Worm (Caenorhabditis elegans) whole organism, L1 larva: ENCODE data around the gene nhr-1.

ENCODE experiments used
- C16A3.4 ChIP-seq: fragments of 150-350 bp; optimal IDR thresholded peaks from 2 replicates; lab custom pipeline; 2014; ENCODE audit warnings: missing biosample characterization, missing genetic modification characterization
- Y116A8C.19 ChIP-seq: sonication (generic microtip); optimal IDR thresholded peaks from 2 replicates; lab custom pipeline; 2016; ENCODE audit warnings: missing compliant biosample characterization, missing genetic modification characterization, borderline replicate concordance
- aha-1 ChIP-seq: fragments of 150-350 bp; optimal IDR thresholded peaks from 2 replicates; lab custom pipeline; 2014; ENCODE audit warnings: missing biosample characterization, missing genetic modification characterization
- alr-1 ChIP-seq: fragments of 200-800 bp; sonication (Bioruptor generic); optimal IDR thresholded peaks from 2 replicates; lab custom pipeline; 2018; ENCODE audit warnings: borderline replicate concordance, mild to moderate bottlenecking, missing genetic modification characterization, missing compliant biosample characterization
- ceh-8 ChIP-seq: fragments of 200-800 bp; sonication (Bioruptor generic); optimal IDR thresholded peaks from 2 replicates; lab custom pipeline; 2018; ENCODE audit warnings: mild to moderate bottlenecking, missing genetic modification characterization, moderate library complexity, missing compliant biosample characterization
- ceh-82 ChIP-seq, 3 experiments: fragments of 150-350 bp in 1 of 3; sonication (generic microtip) in 2 of 3; optimal IDR thresholded peaks; 2 replicates each; lab custom pipeline; 2014 to 2017; ENCODE audit warnings: missing biosample characterization in 3 of 3, missing genetic modification characterization in 3 of 3
- ceh-88 ChIP-seq: fragments of 200-800 bp; sonication (Bioruptor generic); IDR thresholded peaks from 2 replicates; pipeline ENCODE4 v1.3.6; 2022; ENCODE audit warnings: missing genetic modification characterization, missing compliant biosample characterization
- ceh-90 ChIP-seq: sonication (generic microtip); optimal IDR thresholded peaks from 2 replicates; lab custom pipeline; 2016; ENCODE audit warnings: missing genetic modification characterization, missing compliant biosample characterization
- dpl-1 ChIP-seq, 3 experiments: fragments of 150-350 bp in 2 of 3; sonication (generic microtip) in 1 of 3; optimal IDR thresholded peaks; 2 replicates each; lab custom pipeline; 2014 to 2017; ENCODE audit warnings: missing biosample characterization in 3 of 3, missing genetic modification characterization in 3 of 3, missing genetic modification reagents in 3 of 3
- dsc-1 ChIP-seq: sonication (generic microtip); optimal IDR thresholded peaks from 2 replicates; lab custom pipeline; 2016; ENCODE audit warnings: mild to moderate bottlenecking, missing genetic modification characterization, missing compliant biosample characterization
- efl-1 ChIP-seq, 4 experiments: fragments of 150-350 bp; optimal IDR thresholded peaks in 3 of 4; peaks in 1 of 4; 1 replicate in 1 of 4; 2 replicates in 3 of 4; lab custom pipeline; 2014; ENCODE audit warnings: missing biosample characterization in 2 of 4, missing genetic modification characterization in 2 of 4, missing genetic modification reagents in 2 of 4
- efl-3 ChIP-seq: fragments of 200-800 bp; sonication (Bioruptor generic); optimal IDR thresholded peaks from 2 replicates; lab custom pipeline; 2018; ENCODE audit warnings: mild to moderate bottlenecking, missing genetic modification characterization, missing compliant biosample characterization
- egl-13 ChIP-seq: sonication (generic microtip); optimal IDR thresholded peaks from 2 replicates; lab custom pipeline; 2016; ENCODE audit warnings: missing genotype, missing genetic modification reagents, missing genetic modification characterization, missing compliant biosample characterization
- egl-27 ChIP-seq, 2 experiments: fragments of 150-350 bp in 1 of 2; sonication (generic microtip); optimal IDR thresholded peaks; 3 replicates each; lab custom pipeline; 2017 to 2018; ENCODE audit warnings: missing biosample characterization in 2 of 2, missing genetic modification characterization in 2 of 2, missing genetic modification reagents in 2 of 2
- elt-3 ChIP-seq, 6 experiments: fragments of 150-350 bp in 1 of 6; sonication (generic microtip); optimal IDR thresholded peaks; 2 replicates each; lab custom pipeline; 2017 to 2018; ENCODE audit warnings: missing biosample characterization in 6 of 6, missing genetic modification characterization in 6 of 6, inconsistent platforms in 1 of 6
- ets-5 ChIP-seq: fragments of 200-800 bp; sonication (Bioruptor generic); IDR thresholded peaks from 2 replicates; pipeline ENCODE4 v1.3.6; 2022; ENCODE audit warnings: missing genetic modification characterization, missing compliant biosample characterization
- fkh-10 ChIP-seq: sonication (generic microtip); optimal IDR thresholded peaks from 2 replicates; lab custom pipeline; 2017; ENCODE audit warnings: missing biosample characterization, missing genetic modification reagents, missing genetic modification characterization
- fos-1 ChIP-seq: fragments of 150-350 bp; optimal IDR thresholded peaks from 2 replicates; lab custom pipeline; 2014; ENCODE audit warnings: missing biosample characterization, missing genetic modification characterization
- grh-1 ChIP-seq: fragments of 200-800 bp; sonication (Bioruptor generic); IDR thresholded peaks from 2 replicates; pipeline ENCODE4 v1.3.6; 2022; ENCODE audit warnings: missing genetic modification reagents, missing genetic modification characterization, missing compliant biosample characterization
- irx-1 ChIP-seq: sonication (generic microtip); optimal IDR thresholded peaks from 2 replicates; lab custom pipeline; 2016; ENCODE audit warnings: missing genetic modification characterization, missing compliant biosample characterization
- isw-1 ChIP-seq: fragments of 200-800 bp; sonication (Bioruptor generic); IDR thresholded peaks from 2 replicates; pipeline ENCODE4 v1.3.6; 2022; ENCODE audit warnings: missing genetic modification characterization, missing compliant biosample characterization
- jun-1 ChIP-seq: fragments of 150-350 bp; optimal IDR thresholded peaks from 2 replicates; lab custom pipeline; 2014; ENCODE audit warnings: missing biosample characterization, missing genetic modification reagents, missing genetic modification characterization
- lin-13 ChIP-seq: fragments of 150-350 bp; optimal IDR thresholded peaks from 2 replicates; lab custom pipeline; 2014; ENCODE audit warnings: missing biosample characterization, missing genetic modification reagents, missing genetic modification characterization
- lin-35 ChIP-seq, 2 experiments: fragments of 150-350 bp; optimal IDR thresholded peaks; 2 replicates each; lab custom pipeline; 2014; ENCODE audit warnings: missing biosample characterization in 2 of 2, missing genetic modification characterization in 2 of 2, missing genetic modification reagents in 2 of 2
- lin-39 ChIP-seq: fragments of 150-350 bp; optimal IDR thresholded peaks from 2 replicates; lab custom pipeline; 2014; ENCODE audit warnings: missing biosample characterization, missing genetic modification reagents, missing genetic modification characterization
- lsy-2 ChIP-seq, 2 experiments: fragments of 150-350 bp; optimal IDR thresholded peaks; 2 replicates each; lab custom pipeline; 2014; ENCODE audit warnings: missing biosample characterization in 2 of 2, missing genetic modification characterization in 2 of 2
- mab-9 ChIP-seq: fragments of 200-800 bp; sonication (Bioruptor generic); IDR thresholded peaks from 2 replicates; pipeline ENCODE4 v1.3.6; 2022; ENCODE audit warnings: missing genetic modification reagents, missing genetic modification characterization, missing compliant biosample characterization
- mep-1 ChIP-seq: fragments of 150-350 bp; optimal IDR thresholded peaks from 2 replicates; lab custom pipeline; 2014; ENCODE audit warnings: missing biosample characterization, missing genetic modification characterization
- nhr-19 ChIP-seq: fragments of 200-800 bp; sonication (Bioruptor generic); conservative IDR thresholded peaks from 2 replicates; pipeline ENCODE4 v1.3.6; 2022; ENCODE audit warnings: missing genetic modification characterization, missing compliant biosample characterization
- nhr-20 ChIP-seq: sonication (generic microtip); optimal IDR thresholded peaks from 2 replicates; lab custom pipeline; 2016; ENCODE audit warnings: mild to moderate bottlenecking, missing genetic modification characterization, missing compliant biosample characterization
- nhr-47 ChIP-seq: sonication (generic microtip); optimal IDR thresholded peaks from 2 replicates; lab custom pipeline; 2016; ENCODE audit warnings: mild to moderate bottlenecking, missing genetic modification characterization, moderate library complexity, missing compliant biosample characterization
- nhr-71 ChIP-seq: sonication (generic microtip); optimal IDR thresholded peaks from 2 replicates; lab custom pipeline; 2016; ENCODE audit warnings: mild to moderate bottlenecking, missing genetic modification characterization, moderate library complexity, missing compliant biosample characterization
- nhr-76 ChIP-seq: sonication (generic microtip); optimal IDR thresholded peaks from 2 replicates; lab custom pipeline; 2017; ENCODE audit warnings: missing biosample characterization, missing genetic modification characterization
- nhr-77 ChIP-seq: fragments of 150-350 bp; optimal IDR thresholded peaks from 2 replicates; lab custom pipeline; 2014; ENCODE audit warnings: missing biosample characterization, missing genetic modification characterization
- nhr-84 ChIP-seq: sonication (generic microtip); optimal IDR thresholded peaks from 2 replicates; lab custom pipeline; 2017; ENCODE audit warnings: missing biosample characterization, missing genetic modification characterization
- nhr-85 ChIP-seq: sonication (generic microtip); peaks from one replicate; lab custom pipeline; 2016; ENCODE audit warnings: missing genetic modification characterization, inconsistent platforms, missing compliant biosample characterization
- nhr-90 ChIP-seq: sonication (generic microtip); optimal IDR thresholded peaks from 2 replicates; lab custom pipeline; 2016; ENCODE audit warnings: mild to moderate bottlenecking, missing genetic modification characterization, missing compliant biosample characterization; ENCODE audit not compliant: poor library complexity
- pqm-1 ChIP-seq: sonication (generic microtip); optimal IDR thresholded peaks from 3 replicates; lab custom pipeline; 2017; ENCODE audit warnings: missing biosample characterization, missing genetic modification characterization
- rnt-1 ChIP-seq: sonication (generic microtip); optimal IDR thresholded peaks from 2 replicates; lab custom pipeline; 2016; ENCODE audit warnings: mild to moderate bottlenecking, missing genetic modification characterization, moderate library complexity, missing compliant biosample characterization
- skn-1 ChIP-seq: fragments of 150-350 bp; optimal IDR thresholded peaks from 2 replicates; lab custom pipeline; 2014; ENCODE audit warnings: missing biosample characterization, missing genetic modification characterization
- sox-4 ChIP-seq: sonication (generic microtip); optimal IDR thresholded peaks from 2 replicates; lab custom pipeline; 2016; ENCODE audit warnings: missing genetic modification characterization, missing compliant biosample characterization
- sptf-1 ChIP-seq: fragments of 150-350 bp; optimal IDR thresholded peaks from 2 replicates; lab custom pipeline; 2014; ENCODE audit warnings: missing biosample characterization, missing genetic modification characterization
- swsn-7 ChIP-seq: sonication (generic microtip); optimal IDR thresholded peaks from 2 replicates; lab custom pipeline; 2016; ENCODE audit warnings: missing genetic modification characterization, missing compliant biosample characterization
- tbx-2 ChIP-seq: sonication (generic microtip); optimal IDR thresholded peaks from 2 replicates; lab custom pipeline; 2016; ENCODE audit warnings: missing genetic modification characterization, missing compliant biosample characterization
- unc-30 ChIP-seq: sonication (generic microtip); optimal IDR thresholded peaks from 2 replicates; lab custom pipeline; 2017; ENCODE audit warnings: missing biosample characterization, missing genetic modification characterization
- unc-86 ChIP-seq: sonication (generic microtip); optimal IDR thresholded peaks from 2 replicates; lab custom pipeline; 2016; ENCODE audit warnings: missing genetic modification characterization, missing compliant biosample characterization
- zag-1 ChIP-seq: fragments of 150-350 bp; optimal IDR thresholded peaks from 2 replicates; lab custom pipeline; 2014; ENCODE audit warnings: missing biosample characterization, missing genetic modification characterization
- zip-4 ChIP-seq: fragments of 200-800 bp; sonication (Bioruptor generic); optimal IDR thresholded peaks from 2 replicates; lab custom pipeline; 2018; ENCODE audit warnings: mild to moderate bottlenecking, missing genetic modification characterization, moderate library complexity, missing compliant biosample characterization
- ztf-11 ChIP-seq, 2 experiments: sonication (generic microtip); optimal IDR thresholded peaks; 2 replicates each; lab custom pipeline; 2016 to 2017; ENCODE audit warnings: missing genetic modification characterization in 2 of 2, missing biosample characterization in 1 of 2, missing compliant biosample characterization in 1 of 2

nhr-1 gene

DNA sequence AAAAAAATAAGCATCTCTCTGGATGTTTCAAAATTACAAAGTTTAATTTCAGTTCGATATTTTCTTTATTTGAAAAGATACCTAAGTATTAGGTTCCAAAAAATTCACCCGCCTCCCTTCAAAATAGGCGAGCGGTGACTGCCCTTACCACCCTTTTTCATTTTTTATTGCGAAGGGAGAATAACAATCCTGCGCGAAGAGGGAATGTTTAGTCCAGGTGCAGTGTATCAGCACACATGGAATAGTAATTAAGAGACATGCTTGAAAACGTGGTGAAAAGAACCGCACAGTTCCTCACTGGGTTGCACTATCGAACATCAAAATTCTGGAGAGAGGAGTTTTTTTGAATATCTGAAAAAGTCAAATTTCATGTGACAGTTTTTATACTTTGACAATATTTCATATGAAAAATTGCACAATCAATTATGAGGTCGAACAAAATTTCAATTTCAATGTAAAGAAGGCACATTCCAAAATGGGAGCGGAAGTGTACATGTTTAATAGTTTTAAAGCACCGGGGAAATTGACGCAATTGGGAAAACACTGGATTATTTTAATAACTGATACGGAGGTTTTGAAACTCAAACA, 30.6 kb downstream of the nhr-1 start (continued):
- peak in 1 of 6 experiments; percentile 56 for TF ChIP-seq elt-3 (tag; optimal IDR thresholded peaks at IDR 0.05; lab: Kevin White, UChicago)

ce11 chrX:17545498-17545897, 31.6 kb downstream of the nhr-1 start:
- TF ChIP-seq nhr-76 (no peak), nhr-84 (tag; lab: Kevin White, UChicago) (no peak), egl-13 (tag; lab: Kevin White, UChicago) (no peak), zag-1 (no peak), alr-1 (tag; lab: Kevin White, UChicago) (no peak), efl-3 (no peak), sptf-1 (no peak), ceh-88 (peak; percentile 37; the same call in 1 of the 2 replicates), fos-1 (tag; lab: Kevin White, UChicago) (no peak), lsy-2 (tag; optimal IDR thresholded peaks at IDR 0.05; lab: Kevin White, UChicago) (peak in 1 of 2 experiments; percentile 39), egl-27 (tag; optimal IDR thresholded peaks at IDR 0.05; lab: Kevin White, UChicago) (no peak), skn-1 (tag; lab: Kevin White, UChicago) (peak; percentile 17), zip-4 (GFP tag; lab: Kevin White, UChicago) (peak; percentile 29), elt-3 (tag; optimal IDR thresholded peaks at IDR 0.05; lab: Kevin White, UChicago) (no peak), pqm-1 (tag; lab: Kevin White, UChicago) (no peak), sox-4 (tag; lab: Kevin White, UChicago) (peak; percentile 60), irx-1 (tag; lab: Kevin White, UChicago) (peak; percentile 34), mab-9 (GFP tag; lab: Robert Waterston, UW) (peak; percentile 54; the same call in 1 of the 2 replicates), nhr-47 (tag; lab: Kevin White, UChicago) (peak; percentile 85), ets-5 (GFP tag; lab: Robert Waterston, UW) (no peak), lin-39 (tag; lab: Kevin White, UChicago) (no peak), isw-1 (GFP tag; lab: Robert Waterston, UW) (peak; percentile 31), C16A3.4 (tag; lab: Kevin White, UChicago) (peak; percentile 24), ceh-82 (tag; optimal IDR thresholded peaks at IDR 0.05; lab: Kevin White, UChicago) (peak in 2 of 3 experiments; percentile 25 to 37), nhr-77 (tag; lab: Kevin White, UChicago) (peak; percentile 49), dpl-1 (GFP tag; optimal IDR thresholded peaks at IDR 0.05; lab: Kevin White, UChicago) (no peak), aha-1 (tag; lab: Kevin White, UChicago) (no peak), lin-13 (GFP tag; lab: Kevin White, UChicago) (no peak), ceh-8 (GFP tag; lab: Kevin White, UChicago) (peak; percentile 51), lin-35 (GFP tag; optimal IDR thresholded peaks at IDR 0.05; lab: Kevin White, UChicago) (peak in 1 of 2 experiments; percentile 42), Y116A8C.19 (tag; lab: Kevin White, UChicago) (no peak), fkh-10 (GFP tag; lab: Kevin White, UChicago) (peak; percentile 19), unc-86 (tag; lab: Kevin White, UChicago) (peak; percentile 29), ztf-11 (tag; optimal IDR thresholded peaks at IDR 0.05; lab: Kevin White, UChicago) (peak in 1 of 2 experiments; percentile 29), nhr-85 (peak; percentile 77), ceh-90 (tag; lab: Kevin White, UChicago) (no peak), grh-1 (GFP tag; lab: Robert Waterston, UW) (peak; percentile 47; the same call in 1 of the 2 replicates), nhr-20 (tag; lab: Kevin White, UChicago) (peak; percentile 58), jun-1 (tag; lab: Kevin White, UChicago) (no peak), nhr-90 (tag; lab: Kevin White, UChicago) (peak; percentile 71), efl-1 (optimal IDR thresholded peaks at IDR 0.05; lab: Kevin White, UChicago) (peak; percentile 25 to 38), efl-1 (GFP tag; optimal IDR thresholded peaks at IDR 0.05 in 1 of 2; lab: Kevin White, UChicago) (no peak), mep-1 (peak; percentile 54), nhr-19 (peak; percentile 77), nhr-71 (peak; percentile 65), swsn-7 (tag; lab: Kevin White, UChicago) (peak; percentile 41), tbx-2 (tag; lab: Kevin White, UChicago) (peak; percentile 52), dsc-1 (tag; lab: Kevin White, UChicago) (peak; percentile 84), unc-30 (tag; lab: Kevin White, UChicago) (no peak), rnt-1 (tag; lab: Kevin White, UChicago) (peak; percentile 49)
